Fruit fly (Drosophila melanogaster): ENCODE results near the gene Anp.

Anp gene

DNA sequence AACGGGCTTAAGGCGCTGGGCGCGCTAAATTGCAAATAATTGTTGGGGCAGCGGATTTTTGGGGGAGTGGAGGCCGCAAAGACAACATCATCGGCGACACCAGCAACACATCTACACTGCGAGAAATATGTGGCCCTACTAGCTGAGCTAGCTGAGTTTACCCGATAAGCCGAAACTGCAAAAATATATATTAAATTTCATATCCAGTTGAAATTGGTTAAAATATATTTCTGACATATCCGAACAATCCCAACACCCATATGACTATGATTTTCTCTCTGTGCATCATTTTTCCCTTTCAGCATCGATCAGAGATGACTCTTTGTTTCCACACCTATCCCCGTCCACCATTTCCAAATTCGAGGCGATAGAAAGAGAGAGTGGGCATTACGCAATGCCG lies 19.9 kb upstream of the Anp start (continued):
- TF ChIP-seq Optix (GFP tag; IDR thresholded peaks at IDR 0.05) (peak; percentile 66), Spps (tag; optimal IDR thresholded peaks at IDR 0.05) (no peak), CG10147 (GFP tag; optimal IDR thresholded peaks at IDR 0.05) (peak; percentile 50), CG3995 (GFP tag; optimal IDR thresholded peaks at IDR 0.05) (no peak), CG17912 (GFP tag; optimal IDR thresholded peaks at IDR 0.05) (no peak), HLHmδ (GFP tag; optimal IDR thresholded peaks at IDR 0.05) (no peak), klu (GFP tag; IDR thresholded peaks at IDR 0.05) (peak; percentile 52), Bteb2 (GFP tag; optimal IDR thresholded peaks at IDR 0.05) (peak; percentile 4), CG13624 (GFP tag; optimal IDR thresholded peaks at IDR 0.05) (peak; percentile 32), CG13424 (tag; optimal IDR thresholded peaks at IDR 0.05) (peak; percentile 76), CG15514 (GFP tag; optimal IDR thresholded peaks at IDR 0.05) (peak; percentile 45), CG34224 (GFP tag; IDR thresholded peaks at IDR 0.05; ENCODE audit: partially characterized antibody) (no peak), Fer1 (GFP tag; optimal IDR thresholded peaks at IDR 0.05) (peak; percentile 78), Scr (GFP tag; IDR thresholded peaks at IDR 0.05; ENCODE audit: partially characterized antibody) (no peak), onecut (GFP tag; IDR thresholded peaks at IDR 0.05) (peak; percentile 62), crp (GFP tag; optimal IDR thresholded peaks at IDR 0.05) (peak in 1 of 2 experiments; percentile 8), Opbp (GFP tag; IDR thresholded peaks at IDR 0.05; ENCODE audit: partially characterized antibody) (no peak), CG10209 (GFP tag; optimal IDR thresholded peaks at IDR 0.05) (peak; percentile 64), ash1 (GFP tag; optimal IDR thresholded peaks at IDR 0.05) (no peak), Hr78 (GFP tag; optimal IDR thresholded peaks at IDR 0.05) (peak in 1 of 2 experiments; percentile 34), Elba2 (GFP tag; optimal IDR thresholded peaks at IDR 0.05) (no peak), fd96Cb (tag; optimal IDR thresholded peaks at IDR 0.05) (peak; percentile 73), CG11504 (tag; optimal IDR thresholded peaks at IDR 0.05) (peak; percentile 86), crc (GFP tag; optimal IDR thresholded peaks at IDR 0.05) (peak; percentile 40), CG7928 (GFP tag; optimal IDR thresholded peaks at IDR 0.05) (no peak), CG4820 (GFP tag; optimal IDR thresholded peaks at IDR 0.05) (peak; percentile 77), CG13775 (GFP tag; optimal IDR thresholded peaks at IDR 0.05) (peak; percentile 23), sr (GFP tag; IDR thresholded peaks at IDR 0.05) (peak; percentile 57; the same call in 1 of the 3 replicates), CG18011 (GFP tag; optimal IDR thresholded peaks at IDR 0.05) (peak; percentile 17), CG3847 (GFP tag; IDR thresholded peaks at IDR 0.05) (peak; percentile 52; the same call in 1 of the 2 replicates), sd (tag; optimal IDR thresholded peaks at IDR 0.05) (peak; percentile 9), sim (GFP tag; IDR thresholded peaks at IDR 0.05) (peak; percentile 75), Ets97D (GFP tag; optimal IDR thresholded peaks at IDR 0.05) (peak; percentile 19), stc (GFP tag; IDR thresholded peaks at IDR 0.05) (peak; percentile 67), gsb-n (tag; optimal IDR thresholded peaks at IDR 0.05) (peak; percentile 47), CG3838 (GFP tag; optimal IDR thresholded peaks at IDR 0.05) (no peak), tin (GFP tag; optimal IDR thresholded peaks at IDR 0.05) (peak; percentile 70), Usf (GFP tag; optimal IDR thresholded peaks at IDR 0.05) (peak; percentile 16), tap (tag; optimal IDR thresholded peaks at IDR 0.05) (peak; percentile 78), PHDP (tag; optimal IDR thresholded peaks at IDR 0.05) (peak; percentile 68), CG10959 (GFP tag; IDR thresholded peaks at IDR 0.05) (0 out of 2 replicates have a peak, but pooled peaks have one; percentile 37), CG3163 (GFP tag; optimal IDR thresholded peaks at IDR 0.05) (no peak), lmd (GFP tag; IDR thresholded peaks at IDR 0.05) (peak; percentile 85), CG14050 (GFP tag; IDR thresholded peaks at IDR 0.05) (peak; percentile 64), hb (GFP tag; IDR thresholded peaks at IDR 0.05; ENCODE audit: partially characterized antibody) (no peak), CHES-1-like (GFP tag; optimal IDR thresholded peaks at IDR 0.05) (peak; percentile 21), mirr (GFP tag; optimal IDR thresholded peaks at IDR 0.05) (no peak), Fer3 (tag; optimal IDR thresholded peaks at IDR 0.05) (peak; percentile 76)
